Fruit fly (Drosophila melanogaster) whole organism, embryonic: ENCODE measurements around the gene Ns4.

Source experiments
- Abd-B ChIP-seq: fragments of 200-800 bp; sonication (Bioruptor generic); optimal IDR thresholded peaks from 2 replicates; lab custom pipeline; 2018; ENCODE audit warnings: missing biosample characterization, mild to moderate bottlenecking, missing genetic modification characterization, moderate library complexity
- CG1024 ChIP-seq: fragments of 200-800 bp; sonication (Bioruptor generic); IDR thresholded peaks from 2 replicates; pipeline ENCODE4 v1.3.6; 2022; ENCODE audit warnings: missing biosample characterization, missing genetic modification characterization
- CG11723 ChIP-seq: fragments of 200-800 bp; sonication (Bioruptor generic); optimal IDR thresholded peaks from 2 replicates; lab custom pipeline; 2017; ENCODE audit warnings: missing biosample characterization, mild to moderate bottlenecking, missing genetic modification characterization
- CG12071 ChIP-seq: fragments of 200-800 bp; sonication (Bioruptor generic); optimal IDR thresholded peaks from 3 replicates; lab custom pipeline; 2018; ENCODE audit warnings: missing biosample characterization, mild to moderate bottlenecking, missing genetic modification characterization
- CG15696 ChIP-seq: fragments of 200-800 bp; sonication (Bioruptor generic); optimal IDR thresholded peaks from 2 replicates; lab custom pipeline; 2019; ENCODE audit warnings: missing biosample characterization, mild to moderate bottlenecking, missing genetic modification characterization, moderate library complexity
- CG18011 ChIP-seq: fragments of 200-800 bp; sonication (Bioruptor generic); optimal IDR thresholded peaks from 2 replicates; lab custom pipeline; 2017; ENCODE audit warnings: missing biosample characterization, missing genetic modification characterization, mild to moderate bottlenecking, moderate library complexity, missing genotype
- CG18619 ChIP-seq: fragments of 200-800 bp; sonication (Bioruptor generic); optimal IDR thresholded peaks from 3 replicates; lab custom pipeline; 2017; ENCODE audit warnings: missing biosample characterization, mild to moderate bottlenecking, missing genetic modification characterization
- CG2889 ChIP-seq: fragments of 200-800 bp; sonication (Bioruptor generic); IDR thresholded peaks from 3 replicates; pipeline ENCODE4 v1.3.6; 2022; ENCODE audit warnings: missing biosample characterization, missing genetic modification characterization
- CG31224 ChIP-seq: fragments of 200-800 bp; sonication (Bioruptor generic); IDR thresholded peaks from 2 replicates; pipeline ENCODE4 v1.3.6; 2022; ENCODE audit warnings: missing biosample characterization, missing genetic modification characterization
- CG3281 ChIP-seq: fragments of 200-800 bp; sonication (Bioruptor generic); optimal IDR thresholded peaks from 3 replicates; lab custom pipeline; 2017; ENCODE audit warnings: missing biosample characterization, mild to moderate bottlenecking, missing genetic modification characterization
- CG33213 ChIP-seq: fragments of 200-800 bp; sonication (Bioruptor generic); optimal IDR thresholded peaks from 3 replicates; lab custom pipeline; 2016; ENCODE audit warnings: missing biosample characterization, missing genetic modification characterization
- CG4328 ChIP-seq: fragments of 200-800 bp; sonication (Bioruptor generic); optimal IDR thresholded peaks from 3 replicates; lab custom pipeline; 2017; ENCODE audit warnings: missing biosample characterization, missing genetic modification reagents, missing genetic modification characterization
- CG6689 ChIP-seq: fragments of 200-800 bp; sonication (Bioruptor generic); IDR thresholded peaks from 2 replicates; pipeline ENCODE4 v1.3.6; 2022; ENCODE audit warnings: missing biosample characterization, missing genetic modification characterization
- CG7928 ChIP-seq: fragments of 200-800 bp; sonication (Bioruptor generic); optimal IDR thresholded peaks from 2 replicates; lab custom pipeline; 2017; ENCODE audit warnings: missing biosample characterization, mild to moderate bottlenecking, missing genetic modification characterization
- CG8388 ChIP-seq: fragments of 200-800 bp; sonication (Bioruptor generic); optimal IDR thresholded peaks from 2 replicates; lab custom pipeline; 2019; ENCODE audit warnings: missing biosample characterization, mild to moderate bottlenecking, missing genetic modification characterization, moderate library complexity
- CG8924 ChIP-seq: fragments of 200-800 bp; optimal IDR thresholded peaks from 3 replicates; lab custom pipeline; 2019; ENCODE audit warnings: missing biosample characterization, mild to moderate bottlenecking, missing genetic modification characterization, moderate library complexity
- CG9727 ChIP-seq: fragments of 200-800 bp; sonication (Bioruptor generic); optimal IDR thresholded peaks from 3 replicates; lab custom pipeline; 2017; ENCODE audit warnings: missing biosample characterization, mild to moderate bottlenecking, missing genetic modification characterization
- CG9817 ChIP-seq: fragments of 200-800 bp; sonication (Bioruptor generic); optimal IDR thresholded peaks from 2 replicates; lab custom pipeline; 2018; ENCODE audit warnings: missing biosample characterization, mild to moderate bottlenecking, missing genetic modification characterization, moderate library complexity
- D19B ChIP-seq: fragments of 200-800 bp; sonication (Bioruptor generic); optimal IDR thresholded peaks from 2 replicates; lab custom pipeline; 2017; ENCODE audit warnings: missing biosample characterization, mild to moderate bottlenecking, missing genetic modification characterization
- Dbx ChIP-seq: fragments of 200-800 bp; sonication (Bioruptor generic); IDR thresholded peaks from 3 replicates; pipeline ENCODE4 v1.3.6; 2022; ENCODE audit warnings: missing biosample characterization, missing genetic modification characterization
- Dfd ChIP-seq, 2 experiments: fragments of >200 bp; optimal IDR thresholded peaks; 2 replicates each; lab custom pipeline; 2017; ENCODE audit warnings: missing biosample characterization in 2 of 2, missing genetic modification characterization in 2 of 2
- Dip2 ChIP-seq: fragments of 200-800 bp; sonication (Bioruptor generic); IDR thresholded peaks from 2 replicates; pipeline ENCODE4 v1.3.6; 2022; ENCODE audit warnings: missing biosample characterization, missing genetic modification characterization
- Dp ChIP-seq: fragments of 200-800 bp; sonication (Bioruptor generic); optimal IDR thresholded peaks from 2 replicates; lab custom pipeline; 2018; ENCODE audit warnings: missing biosample characterization, mild to moderate bottlenecking, missing genetic modification characterization, moderate library complexity
- E2f2 ChIP-seq: fragments of 200-800 bp; sonication (Bioruptor generic); IDR thresholded peaks from 2 replicates; pipeline ENCODE4 v1.3.6; 2022; ENCODE audit warnings: missing biosample characterization, missing genetic modification characterization
- H15 ChIP-seq: fragments of 200-800 bp; sonication (Bioruptor generic); IDR thresholded peaks from 3 replicates; pipeline ENCODE4 v1.3.6; 2022; ENCODE audit warnings: missing biosample characterization, missing genetic modification characterization
- HLH4C ChIP-seq: fragments of 200-800 bp; sonication (Bioruptor generic); IDR thresholded peaks from 3 replicates; pipeline ENCODE4 v1.3.6; 2022; ENCODE audit warnings: missing biosample characterization, missing genetic modification characterization; ENCODE audit not compliant: partially characterized antibody
- Lpt ChIP-seq: fragments of >200 bp; optimal IDR thresholded peaks from 2 replicates; lab custom pipeline; 2018; ENCODE audit warnings: missing biosample characterization, missing genetic modification characterization
- Scr ChIP-seq: fragments of 200-800 bp; sonication (Bioruptor generic); IDR thresholded peaks from 2 replicates; pipeline ENCODE4 v1.3.6; 2022; ENCODE audit warnings: missing biosample characterization, missing genetic modification characterization; ENCODE audit not compliant: partially characterized antibody
- ara ChIP-seq: fragments of 200-800 bp; sonication (Bioruptor generic); IDR thresholded peaks from 2 replicates; pipeline ENCODE4 v1.3.6; 2022; ENCODE audit warnings: missing biosample characterization, missing genetic modification characterization
- croc ChIP-seq: fragments of 200-800 bp; sonication (Bioruptor generic); conservative IDR thresholded peaks from 3 replicates; pipeline ENCODE4 v1.3.6; 2022; ENCODE audit warnings: missing biosample characterization, missing genetic modification characterization
- crp ChIP-seq, 2 experiments: fragments of 200-800 bp; sonication (Bioruptor generic); optimal IDR thresholded peaks; 2 replicates in 1 of 2; 3 replicates in 1 of 2; lab custom pipeline; 2017; ENCODE audit warnings: missing biosample characterization in 2 of 2, missing genetic modification characterization in 2 of 2, mild to moderate bottlenecking in 1 of 2, moderate library complexity in 1 of 2
- dm ChIP-seq: fragments of 200-800 bp; sonication (Bioruptor generic); optimal IDR thresholded peaks from 3 replicates; lab custom pipeline; 2016; ENCODE audit warnings: missing biosample characterization, missing genetic modification characterization
- ewg ChIP-seq: fragments of 200-800 bp; sonication (Bioruptor generic); optimal IDR thresholded peaks from 3 replicates; lab custom pipeline; 2017; ENCODE audit warnings: mild to moderate bottlenecking, missing biosample characterization, missing genetic modification reagents, missing genetic modification characterization
- fru ChIP-seq: fragments of >200 bp; optimal IDR thresholded peaks from 2 replicates; lab custom pipeline; 2017
- gcm2 ChIP-seq: fragments of 200-800 bp; sonication (Bioruptor generic); optimal IDR thresholded peaks from 2 replicates; lab custom pipeline; 2016; ENCODE audit warnings: missing biosample characterization, missing genetic modification characterization
- grau ChIP-seq: fragments of 200-800 bp; optimal IDR thresholded peaks from 3 replicates; lab custom pipeline; 2019; ENCODE audit warnings: missing biosample characterization, mild to moderate bottlenecking, missing genetic modification characterization, moderate library complexity
- hbn ChIP-seq: fragments of 200-800 bp; sonication (Bioruptor generic); IDR thresholded peaks from 2 replicates; pipeline ENCODE4 v1.3.6; 2022; ENCODE audit warnings: missing biosample characterization, missing genetic modification characterization; ENCODE audit not compliant: partially characterized antibody
- inv ChIP-seq: fragments of 200-800 bp; sonication (Bioruptor generic); IDR thresholded peaks from 2 replicates; pipeline ENCODE4 v1.3.6; 2022; ENCODE audit warnings: missing biosample characterization, missing genetic modification characterization; ENCODE audit not compliant: partially characterized antibody
- jigr1 ChIP-seq: fragments of 200-800 bp; sonication (Bioruptor generic); IDR thresholded peaks from 3 replicates; pipeline ENCODE4 v1.3.6; 2022; ENCODE audit warnings: missing biosample characterization, missing genetic modification characterization
- jumu ChIP-seq: fragments of 200-800 bp; sonication (Bioruptor generic); optimal IDR thresholded peaks from 3 replicates; lab custom pipeline; 2016; ENCODE audit warnings: missing biosample characterization, missing genetic modification characterization
- kay ChIP-seq: fragments of 200-800 bp; sonication (Bioruptor generic); optimal IDR thresholded peaks from 2 replicates; lab custom pipeline; 2016; ENCODE audit warnings: missing biosample characterization, missing genetic modification characterization
- lilli ChIP-seq: fragments of 200-800 bp; sonication (Bioruptor generic); optimal IDR thresholded peaks from 3 replicates; lab custom pipeline; 2016; ENCODE audit warnings: missing biosample characterization, missing genetic modification characterization
- lov ChIP-seq, 2 experiments: fragments of 200-800 bp in 1 of 2; fragments of >200 bp in 1 of 2; sonication (Bioruptor generic) in 1 of 2; IDR thresholded peaks in 1 of 2; optimal IDR thresholded peaks in 1 of 2; 2 replicates in 1 of 2; 3 replicates in 1 of 2; pipeline versions ENCODE4 v1.3.6 to Lab custom; 2017 to 2022; ENCODE audit warnings: missing biosample characterization in 1 of 2, missing genetic modification characterization in 1 of 2
- p53 ChIP-seq: fragments of 200-800 bp; sonication (Bioruptor generic); optimal IDR thresholded peaks from 2 replicates; lab custom pipeline; 2016; ENCODE audit warnings: missing biosample characterization, missing genetic modification characterization
- pros ChIP-seq: fragments of 200-800 bp; sonication (Bioruptor generic); optimal IDR thresholded peaks from 3 replicates; lab custom pipeline; 2019; ENCODE audit warnings: missing biosample characterization, mild to moderate bottlenecking, missing genetic modification characterization, moderate library complexity
- sc ChIP-seq, 3 experiments: fragments of >200 bp in 2 of 3; fragments of 200-800 bp in 1 of 3; sonication (Bioruptor generic) in 1 of 3; optimal IDR thresholded peaks; 2 replicates in 2 of 3; 3 replicates in 1 of 3; lab custom pipeline; 2017; ENCODE audit warnings: mild to moderate bottlenecking in 1 of 3, missing biosample characterization in 1 of 3, missing genetic modification characterization in 1 of 3, missing genetic modification reagents in 1 of 3
- sens ChIP-seq: fragments of 200-800 bp; sonication (Bioruptor generic); peaks from one replicate; lab custom pipeline; 2016; ENCODE audit warnings: missing biosample characterization, missing genetic modification characterization
- sob ChIP-seq: fragments of 200-800 bp; sonication (Bioruptor generic); IDR thresholded peaks from 2 replicates; pipeline ENCODE4 v1.3.6; 2022; ENCODE audit warnings: missing biosample characterization, missing genetic modification characterization
- trem ChIP-seq: fragments of 200-800 bp; optimal IDR thresholded peaks from 3 replicates; lab custom pipeline; 2019; ENCODE audit warnings: missing biosample characterization, mild to moderate bottlenecking, missing genetic modification characterization, moderate library complexity
- tx ChIP-seq: fragments of 200-800 bp; sonication (Bioruptor generic); optimal IDR thresholded peaks from 2 replicates; lab custom pipeline; 2016; ENCODE audit warnings: missing biosample characterization, missing genetic modification characterization
- zen2 ChIP-seq: fragments of 200-800 bp; sonication (Bioruptor generic); IDR thresholded peaks from 3 replicates; pipeline ENCODE4 v1.3.6; 2022; ENCODE audit warnings: missing biosample characterization, missing genetic modification characterization; ENCODE audit not compliant: partially characterized antibody

Ns4 gene

dm6 chr2L:20734687-20735088 is 17.6 kb upstream of the Ns4 start (continued):
- TF ChIP-seq sc (optimal IDR thresholded peaks at IDR 0.05; lab: Kevin White, UChicago) (no peak), sc (GFP tag; optimal IDR thresholded peaks at IDR 0.05; lab: Kevin White, UChicago) (no peak), D19B (GFP tag; lab: Kevin White, UChicago) (no peak), H15 (GFP tag; lab: Robert Waterston, UW) (no peak), zen2 (GFP tag; lab: Robert Waterston, UW) (0 out of 3 replicates have a peak, but pooled peaks have one; percentile 53), trem (tag; lab: Kevin White, UChicago) (no peak), CG18011 (GFP tag; lab: Kevin White, UChicago) (no peak), jigr1 (no peak), CG9727 (no peak), CG3281 (GFP tag; lab: Kevin White, UChicago) (no peak), CG7928 (GFP tag; lab: Kevin White, UChicago) (no peak), Lpt (GFP tag; lab: Kevin White, UChicago) (no peak), Dp (GFP tag; lab: Kevin White, UChicago) (peak; percentile 52), hbn (peak; percentile 42; the same call in 1 of the 2 replicates), dm (no peak), Abd-B (GFP tag; lab: Kevin White, UChicago) (no peak), kay (no peak), lilli (GFP tag; lab: Kevin White, UChicago) (no peak), CG18619 (no peak), CG2889 (GFP tag; lab: Robert Waterston, UW) (no peak), fru (lab: Kevin White, UChicago) (no peak), CG15696 (tag; lab: Kevin White, UChicago) (no peak), E2f2 (peak; percentile 15; the same call in 1 of the 2 replicates), croc (GFP tag; lab: Robert Waterston, UW) (no peak), Dip2 (no peak), lov (optimal IDR thresholded peaks at IDR 0.05; lab: Kevin White, UChicago) (no peak), lov (GFP tag; IDR thresholded peaks at IDR 0.05; lab: Robert Waterston, UW) (no peak), CG8388 (no peak), ara (no peak), sens (GFP tag; lab: Kevin White, UChicago) (peak; percentile 61), CG1024 (no peak), CG33213 (no peak), CG6689 (GFP tag; lab: Robert Waterston, UW) (no peak), pros (GFP tag; lab: Kevin White, UChicago) (no peak), sob (GFP tag; lab: Robert Waterston, UW) (no peak), HLH4C (peak; percentile 81), CG31224 (no peak), Dfd (GFP tag; optimal IDR thresholded peaks at IDR 0.05; lab: Kevin White, UChicago) (no peak), CG11723 (GFP tag; lab: Kevin White, UChicago) (no peak), CG12071 (GFP tag; lab: Kevin White, UChicago) (no peak), ewg (GFP tag; lab: Kevin White, UChicago) (no peak), Dbx (GFP tag; lab: Robert Waterston, UW) (no peak), CG9817 (tag; lab: Kevin White, UChicago) (no peak), Scr (GFP tag; lab: Robert Waterston, UW) (peak; percentile 70), p53 (no peak), tx (GFP tag; lab: Kevin White, UChicago) (no peak), gcm2 (GFP tag; lab: Kevin White, UChicago) (no peak), inv (GFP tag; lab: Robert Waterston, UW) (peak; percentile 43), grau (tag; lab: Kevin White, UChicago) (no peak), CG4328 (GFP tag; lab: Kevin White, UChicago) (no peak), crp (GFP tag; optimal IDR thresholded peaks at IDR 0.05; lab: Kevin White, UChicago) (no peak), jumu (GFP tag; lab: Kevin White, UChicago) (no peak), CG8924 (no peak)
